Worm (Caenorhabditis elegans): ENCODE measurements around the gene D1046.4.

Gene D1046.4

ce11 chrIV:8933575-8933974 is at the start of gene D1046.4:
Gene D1046.4 (plus strand): TSS chrIV:8933875.
- TF ChIP-seq blmp-1 (tag; optimal IDR thresholded peaks at IDR 0.05) (no peak), unc-62 (GFP tag; optimal IDR thresholded peaks at IDR 0.05) (no peak), cnd-1 (tag; optimal IDR thresholded peaks at IDR 0.05) (no peak), drap-1 (GFP tag; optimal IDR thresholded peaks at IDR 0.05) (no peak), ztf-11 (tag; optimal IDR thresholded peaks at IDR 0.05) (no peak), mab-5 (tag; optimal IDR thresholded peaks at IDR 0.05) (no peak), sptf-1 (tag; optimal IDR thresholded peaks at IDR 0.05) (no peak), nhr-237 (tag; optimal IDR thresholded peaks at IDR 0.05) (no peak), unc-39 (tag; optimal IDR thresholded peaks at IDR 0.05) (no peak), ces-1 (GFP tag; optimal IDR thresholded peaks at IDR 0.05) (no peak), ceh-83 (GFP tag; optimal IDR thresholded peaks at IDR 0.05) (no peak), ceh-39 (tag; optimal IDR thresholded peaks at IDR 0.05) (no peak), sem-2 (GFP tag; optimal IDR thresholded peaks at IDR 0.05) (no peak), elt-1 (tag; optimal IDR thresholded peaks at IDR 0.05; ENCODE audit: borderline replicate concordance, insufficient read depth) (no peak), snpc-4 (tag; optimal IDR thresholded peaks at IDR 0.05) (no peak), lsy-2 (tag; optimal IDR thresholded peaks at IDR 0.05) (no peak), lin-32 (GFP tag; optimal IDR thresholded peaks at IDR 0.05) (no peak), nhr-12 (tag; optimal IDR thresholded peaks at IDR 0.05) (no peak), ceh-43 (GFP tag; optimal IDR thresholded peaks at IDR 0.05) (no peak)

ce11 chrIV:8886228-8886627 is 47.4 kb upstream of the D1046.4 start, which contains the start of gene C09G9.5:
Gene C09G9.5 (plus strand): TSS chrIV:8886528.
- TF ChIP-seq ceh-39 (tag; optimal IDR thresholded peaks at IDR 0.05), result no peak
- no peak for TF ChIP-seq ceh-83 (GFP tag; optimal IDR thresholded peaks at IDR 0.05)
- TF ChIP-seq nhr-12 (tag; optimal IDR thresholded peaks at IDR 0.05), result no peak
- no peak for TF ChIP-seq M03D4.4 (tag; optimal IDR thresholded peaks at IDR 0.05)
- TF ChIP-seq mep-1 (tag; optimal IDR thresholded peaks at IDR 0.05), result no peak
- no peak for TF ChIP-seq unc-39 (tag; optimal IDR thresholded peaks at IDR 0.05)
- no peak for TF ChIP-seq unc-62 (GFP tag; optimal IDR thresholded peaks at IDR 0.05)
- no peak for TF ChIP-seq pha-4 (tag; optimal IDR thresholded peaks at IDR 0.05)
- no peak for TF ChIP-seq cnd-1 (tag; optimal IDR thresholded peaks at IDR 0.05)

DNA sequence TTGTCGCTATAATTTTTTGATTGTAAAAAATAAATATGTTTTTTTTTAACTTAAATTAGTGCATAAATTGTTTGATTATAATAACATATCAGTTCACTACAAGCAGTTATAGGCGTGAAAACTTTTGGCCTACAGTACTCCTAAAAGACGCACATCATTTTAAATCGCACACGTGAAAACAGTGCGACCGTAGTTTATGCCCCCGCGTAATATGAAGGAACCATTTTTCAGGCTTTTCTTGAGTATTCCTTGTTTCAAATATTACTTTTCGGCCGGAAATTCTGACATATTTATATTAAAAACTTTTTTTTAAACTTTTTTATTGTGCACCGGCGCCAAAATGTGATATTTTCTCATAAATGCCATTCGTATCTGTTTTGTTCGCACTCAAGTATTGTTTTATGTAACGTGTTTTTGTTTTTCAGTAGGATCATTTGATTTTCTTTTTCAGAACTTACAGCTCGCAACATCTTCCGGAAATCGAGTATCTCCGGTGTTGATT is 45.1 kb upstream of the D1046.4 start, which contains the start of gene oma-1:
Gene oma-1, plus strand, starts transcription at position 452 of the 502 bp plus-strand sequence.
- TF ChIP-seq sptf-1 (tag; optimal IDR thresholded peaks at IDR 0.05) (no peak), sem-2 (GFP tag; optimal IDR thresholded peaks at IDR 0.05) (no peak), tbx-8 (GFP tag; optimal IDR thresholded peaks at IDR 0.05) (no peak), cnd-1 (tag; optimal IDR thresholded peaks at IDR 0.05) (no peak), nhr-12 (tag; optimal IDR thresholded peaks at IDR 0.05) (no peak), nhr-28 (tag; optimal IDR thresholded peaks at IDR 0.05) (no peak), drap-1 (GFP tag; optimal IDR thresholded peaks at IDR 0.05) (no peak), zip-8 (tag; optimal IDR thresholded peaks at IDR 0.05) (no peak), M03D4.4 (tag; optimal IDR thresholded peaks at IDR 0.05) (no peak), ceh-83 (GFP tag; optimal IDR thresholded peaks at IDR 0.05) (no peak), elt-3 (tag; optimal IDR thresholded peaks at IDR 0.05) (no peak), elt-1 (tag; optimal IDR thresholded peaks at IDR 0.05; ENCODE audit: borderline replicate concordance, insufficient read depth) (no peak), nhr-2 (tag; optimal IDR thresholded peaks at IDR 0.05) (no peak), ceh-43 (GFP tag; optimal IDR thresholded peaks at IDR 0.05) (no peak), unc-62 (GFP tag; optimal IDR thresholded peaks at IDR 0.05) (no peak), ceh-39 (tag; optimal IDR thresholded peaks at IDR 0.05) (no peak), hlh-1 (tag; optimal IDR thresholded peaks at IDR 0.05) (no peak), unc-120 (tag; optimal IDR thresholded peaks at IDR 0.05; ENCODE audit: poor library complexity, severe bottlenecking) (no peak), lin-13 (tag; optimal IDR thresholded peaks at IDR 0.05) (no peak), ztf-11 (tag; optimal IDR thresholded peaks at IDR 0.05) (no peak)

DNA sequence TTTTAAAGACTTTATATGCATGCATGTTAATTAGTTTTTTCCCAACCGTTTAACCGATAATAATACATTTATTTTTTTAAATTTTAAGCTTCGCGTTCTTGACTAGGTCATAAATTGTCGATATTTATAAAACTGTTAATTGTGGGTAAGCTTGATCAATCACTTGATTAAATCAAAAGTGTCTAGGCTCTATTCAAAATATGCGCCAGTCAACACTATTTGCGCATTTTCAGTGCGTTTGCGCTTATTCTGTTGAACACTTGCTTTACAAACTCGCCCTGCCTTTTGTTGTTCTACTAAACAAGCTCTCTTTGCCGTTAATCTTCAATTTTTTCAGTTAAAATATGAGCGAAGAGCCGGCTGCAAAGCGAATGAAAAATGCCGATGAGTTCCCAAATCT is 42.5 kb upstream of the D1046.4 start, which contains the start of gene spr-2:
Gene spr-2, plus strand, starts transcription at position 332 of the 400 bp plus-strand sequence.
- TF ChIP-seq unc-62 (GFP tag; optimal IDR thresholded peaks at IDR 0.05), result no peak
- no peak for TF ChIP-seq tbx-8 (GFP tag; optimal IDR thresholded peaks at IDR 0.05)
- TF ChIP-seq ceh-43 (GFP tag; optimal IDR thresholded peaks at IDR 0.05), result no peak
- no peak for TF ChIP-seq unc-120 (tag; optimal IDR thresholded peaks at IDR 0.05; ENCODE audit: poor library complexity, severe bottlenecking)
- TF ChIP-seq nhr-28 (tag; optimal IDR thresholded peaks at IDR 0.05), result no peak
- no peak for TF ChIP-seq lin-32 (GFP tag; optimal IDR thresholded peaks at IDR 0.05)
- TF ChIP-seq zip-8 (tag; optimal IDR thresholded peaks at IDR 0.05), result no peak
- TF ChIP-seq mab-5 (tag; optimal IDR thresholded peaks at IDR 0.05), result no peak
- peak; percentile 5 for TF ChIP-seq lin-13 (tag; optimal IDR thresholded peaks at IDR 0.05)
- no peak for TF ChIP-seq nhr-237 (tag; optimal IDR thresholded peaks at IDR 0.05)
- TF ChIP-seq ztf-11 (tag; optimal IDR thresholded peaks at IDR 0.05), result no peak
- TF ChIP-seq hlh-1 (tag; optimal IDR thresholded peaks at IDR 0.05), result no peak
- TF ChIP-seq ceh-83 (GFP tag; optimal IDR thresholded peaks at IDR 0.05), result no peak
- no peak for TF ChIP-seq nhr-76 (tag; optimal IDR thresholded peaks at IDR 0.05)
- TF ChIP-seq ceh-39 (tag; optimal IDR thresholded peaks at IDR 0.05), result no peak
- TF ChIP-seq nhr-12 (tag; optimal IDR thresholded peaks at IDR 0.05), result no peak
- TF ChIP-seq pha-4 (tag; optimal IDR thresholded peaks at IDR 0.05), result peak; percentile 55
- TF ChIP-seq nhr-2 (tag; optimal IDR thresholded peaks at IDR 0.05), result no peak
- no peak for TF ChIP-seq lsy-2 (tag; optimal IDR thresholded peaks at IDR 0.05)
- TF ChIP-seq sptf-1 (tag; optimal IDR thresholded peaks at IDR 0.05), result no peak
- TF ChIP-seq cnd-1 (tag; optimal IDR thresholded peaks at IDR 0.05), result no peak
- no peak for TF ChIP-seq elt-3 (tag; optimal IDR thresholded peaks at IDR 0.05)
- no peak for TF ChIP-seq snpc-4 (tag; optimal IDR thresholded peaks at IDR 0.05)
- no peak for TF ChIP-seq sem-2 (GFP tag; optimal IDR thresholded peaks at IDR 0.05)
- TF ChIP-seq unc-39 (tag; optimal IDR thresholded peaks at IDR 0.05), result no peak
- no peak for TF ChIP-seq blmp-1 (tag; optimal IDR thresholded peaks at IDR 0.05)
- TF ChIP-seq M03D4.4 (tag; optimal IDR thresholded peaks at IDR 0.05), result no peak
- TF ChIP-seq bed-3 (GFP tag; optimal IDR thresholded peaks at IDR 0.05), result no peak
- TF ChIP-seq drap-1 (GFP tag; optimal IDR thresholded peaks at IDR 0.05), result no peak
- TF ChIP-seq ham-2 (GFP tag; optimal IDR thresholded peaks at IDR 0.05), result peak; percentile 38
- TF ChIP-seq ces-1 (GFP tag; optimal IDR thresholded peaks at IDR 0.05), result peak; percentile 83
- no peak for TF ChIP-seq mls-2 (tag; optimal IDR thresholded peaks at IDR 0.05)
- TF ChIP-seq mep-1 (tag; optimal IDR thresholded peaks at IDR 0.05), result peak; percentile 59

All from whole organism, mixed stage, embryonic.